Fruit fly (Drosophila melanogaster) whole organism, embryonic: ENCODE results near the gene CG32102.

Experiments
- BEAF-32 ChIP-seq: fragments of 200-800 bp; sonication (Bioruptor generic); optimal IDR thresholded peaks from 3 replicates; lab custom pipeline; 2017; ENCODE audit warnings: missing biosample characterization, missing genetic modification characterization, mild to moderate bottlenecking, moderate library complexity, missing genetic modification reagents
- CG10274 ChIP-seq: fragments of 200-800 bp; sonication (Bioruptor generic); optimal IDR thresholded peaks from 3 replicates; lab custom pipeline; 2017; ENCODE audit warnings: missing biosample characterization, mild to moderate bottlenecking, missing genetic modification characterization
- CG10462 ChIP-seq: fragments of 200-800 bp; sonication (Bioruptor generic); optimal IDR thresholded peaks from 2 replicates; lab custom pipeline; 2016; ENCODE audit warnings: missing biosample characterization, missing genetic modification characterization
- CG10979 ChIP-seq: fragments of 200-800 bp; sonication (Bioruptor generic); optimal IDR thresholded peaks from 2 replicates; lab custom pipeline; 2018; ENCODE audit warnings: missing biosample characterization, mild to moderate bottlenecking, missing genetic modification characterization, moderate library complexity
- CG12236 ChIP-seq: fragments of 200-800 bp; sonication (Bioruptor generic); optimal IDR thresholded peaks from 2 replicates; lab custom pipeline; 2016; ENCODE audit warnings: missing biosample characterization, missing genetic modification characterization
- CG12391 ChIP-seq: fragments of 200-800 bp; sonication (Bioruptor generic); optimal IDR thresholded peaks from 3 replicates; lab custom pipeline; 2018; ENCODE audit warnings: missing biosample characterization, mild to moderate bottlenecking, missing genetic modification characterization, moderate library complexity
- CG12942 ChIP-seq: fragments of 200-800 bp; sonication (Bioruptor generic); optimal IDR thresholded peaks from 3 replicates; lab custom pipeline; 2016; ENCODE audit warnings: missing biosample characterization, missing genetic modification characterization
- CG13424 ChIP-seq: fragments of 200-800 bp; sonication (Bioruptor generic); optimal IDR thresholded peaks from 2 replicates; lab custom pipeline; 2019; ENCODE audit warnings: missing biosample characterization, mild to moderate bottlenecking, missing genetic modification characterization, moderate library complexity
- CG17328 ChIP-seq: fragments of 200-800 bp; sonication (Bioruptor generic); IDR thresholded peaks from 2 replicates; pipeline ENCODE4 v1.3.6; 2022; ENCODE audit warnings: missing biosample characterization, missing genetic modification characterization
- CG17385 ChIP-seq: fragments of 200-800 bp; sonication (Bioruptor generic); optimal IDR thresholded peaks from 3 replicates; lab custom pipeline; 2018; ENCODE audit warnings: missing biosample characterization, mild to moderate bottlenecking, missing genetic modification characterization
- CG18476 ChIP-seq: fragments of 200-800 bp; sonication (Bioruptor generic); optimal IDR thresholded peaks from 2 replicates; lab custom pipeline; 2016; ENCODE audit warnings: missing biosample characterization, mild to moderate bottlenecking, missing genetic modification characterization
- CG2889 ChIP-seq: fragments of 200-800 bp; sonication (Bioruptor generic); IDR thresholded peaks from 3 replicates; pipeline ENCODE4 v1.3.6; 2022; ENCODE audit warnings: missing biosample characterization, missing genetic modification characterization
- CG30431 ChIP-seq: fragments of 200-800 bp; sonication (Bioruptor generic); optimal IDR thresholded peaks from 2 replicates; lab custom pipeline; 2017; ENCODE audit warnings: missing biosample characterization, missing genetic modification characterization
- CG3065 ChIP-seq: fragments of 200-800 bp; sonication (Bioruptor generic); optimal IDR thresholded peaks from 2 replicates; lab custom pipeline; 2016; ENCODE audit warnings: missing biosample characterization, missing genetic modification characterization
- CG31224 ChIP-seq: fragments of 200-800 bp; sonication (Bioruptor generic); IDR thresholded peaks from 2 replicates; pipeline ENCODE4 v1.3.6; 2022; ENCODE audit warnings: missing biosample characterization, missing genetic modification characterization
- CG32767 ChIP-seq: fragments of 200-800 bp; sonication (Bioruptor generic); IDR thresholded peaks from 2 replicates; pipeline ENCODE4 v1.3.6; 2022; ENCODE audit warnings: missing biosample characterization, missing genetic modification characterization
- CG3407 ChIP-seq: fragments of 200-800 bp; sonication (Bioruptor generic); optimal IDR thresholded peaks from 2 replicates; lab custom pipeline; 2018; ENCODE audit warnings: missing biosample characterization, mild to moderate bottlenecking, missing genetic modification characterization
- CG34422 ChIP-seq: fragments of 200-800 bp; sonication (Bioruptor generic); IDR thresholded peaks from 3 replicates; pipeline ENCODE4 v1.3.6; 2022; ENCODE audit warnings: missing biosample characterization, missing genetic modification characterization
- CG4282 ChIP-seq: fragments of 200-800 bp; sonication (Bioruptor generic); optimal IDR thresholded peaks from 2 replicates; lab custom pipeline; 2016; ENCODE audit warnings: missing biosample characterization, missing genetic modification characterization
- CG4360 ChIP-seq: fragments of 200-800 bp; sonication (Bioruptor generic); IDR thresholded peaks from 2 replicates; pipeline ENCODE4 v1.3.6; 2022; ENCODE audit warnings: missing biosample characterization, missing genetic modification characterization
- CG6272 ChIP-seq: fragments of 200-800 bp; sonication (Bioruptor generic); IDR thresholded peaks from 2 replicates; pipeline ENCODE4 v1.3.6; 2022; ENCODE audit warnings: missing biosample characterization, missing genetic modification characterization
- CG7987 ChIP-seq: fragments of 200-800 bp; sonication (Bioruptor generic); optimal IDR thresholded peaks from 2 replicates; lab custom pipeline; 2018; ENCODE audit warnings: missing biosample characterization, mild to moderate bottlenecking, missing genetic modification characterization, moderate library complexity
- E2f1 ChIP-seq: fragments of 200-800 bp; sonication (Bioruptor generic); IDR thresholded peaks from 2 replicates; pipeline ENCODE4 v1.3.6; 2022; ENCODE audit warnings: missing biosample characterization, missing genetic modification characterization
- Eip74EF ChIP-seq, 2 experiments: fragments of 200-800 bp in 1 of 2; fragments of >200 bp in 1 of 2; sonication (Bioruptor generic) in 1 of 2; optimal IDR thresholded peaks; 2 replicates each; lab custom pipeline; 2017 to 2019; ENCODE audit warnings: missing biosample characterization in 2 of 2, missing genetic modification characterization in 2 of 2, mild to moderate bottlenecking in 1 of 2, moderate library complexity in 1 of 2
- Jarid2 ChIP-seq: fragments of 200-800 bp; sonication (Bioruptor generic); optimal IDR thresholded peaks from 3 replicates; lab custom pipeline; 2017; ENCODE audit warnings: mild to moderate bottlenecking, missing biosample characterization, missing genetic modification reagents, missing genetic modification characterization
- Meics ChIP-seq: fragments of 200-800 bp; sonication (Bioruptor generic); optimal IDR thresholded peaks from 2 replicates; lab custom pipeline; 2017; ENCODE audit warnings: missing biosample characterization, mild to moderate bottlenecking, missing genetic modification characterization
- NK7.1 ChIP-seq: fragments of 200-800 bp; sonication (Bioruptor generic); optimal IDR thresholded peaks from 3 replicates; lab custom pipeline; 2016; ENCODE audit warnings: missing biosample characterization, missing genetic modification characterization
- Oli ChIP-seq: fragments of 200-800 bp; sonication (Bioruptor generic); optimal IDR thresholded peaks from 2 replicates; lab custom pipeline; 2018; ENCODE audit warnings: missing biosample characterization, mild to moderate bottlenecking, missing genetic modification characterization, moderate library complexity
- Poxn ChIP-seq: fragments of 200-800 bp; sonication (Bioruptor generic); IDR thresholded peaks from 2 replicates; pipeline ENCODE4 v1.3.6; 2022; ENCODE audit warnings: missing biosample characterization, missing genetic modification characterization
- Scr ChIP-seq: fragments of 200-800 bp; sonication (Bioruptor generic); IDR thresholded peaks from 2 replicates; pipeline ENCODE4 v1.3.6; 2022; ENCODE audit warnings: missing biosample characterization, missing genetic modification characterization; ENCODE audit not compliant: partially characterized antibody
- Spps ChIP-seq: fragments of 200-800 bp; sonication (Bioruptor generic); optimal IDR thresholded peaks from 2 replicates; lab custom pipeline; 2018; ENCODE audit warnings: missing biosample characterization, mild to moderate bottlenecking, missing genetic modification characterization
- Trl ChIP-seq, 3 experiments: fragments of >200 bp in 2 of 3; fragments of 200-800 bp in 1 of 3; sonication (Bioruptor generic) in 1 of 3; optimal IDR thresholded peaks; 2 replicates in 1 of 3; 3 replicates in 2 of 3; lab custom pipeline; 2016 to 2017; ENCODE audit warnings: missing biosample characterization in 1 of 3, missing genetic modification characterization in 1 of 3
- YL-1 ChIP-seq: fragments of 200-800 bp; sonication (Bioruptor generic); optimal IDR thresholded peaks from 3 replicates; lab custom pipeline; 2017; ENCODE audit warnings: missing biosample characterization, mild to moderate bottlenecking, missing genetic modification characterization
- chn ChIP-seq: fragments of 200-800 bp; sonication (Bioruptor generic); optimal IDR thresholded peaks from 2 replicates; lab custom pipeline; 2016; ENCODE audit warnings: missing biosample characterization, missing genetic modification characterization
- eyg ChIP-seq: fragments of 200-800 bp; sonication (Bioruptor generic); optimal IDR thresholded peaks from 3 replicates; lab custom pipeline; 2016; ENCODE audit warnings: missing biosample characterization, missing genetic modification characterization
- ftz-f1 ChIP-seq: fragments of 200-800 bp; sonication (Bioruptor generic); optimal IDR thresholded peaks from 2 replicates; lab custom pipeline; 2016; ENCODE audit warnings: missing biosample characterization, missing genetic modification characterization
- grn ChIP-seq: fragments of 200-800 bp; sonication (Bioruptor generic); optimal IDR thresholded peaks from 3 replicates; lab custom pipeline; 2017; ENCODE audit warnings: missing biosample characterization, missing genetic modification characterization
- h ChIP-seq: fragments of >200 bp; optimal IDR thresholded peaks from 2 replicates; lab custom pipeline; 2017
- maf-S ChIP-seq: fragments of 200-800 bp; sonication (Bioruptor generic); optimal IDR thresholded peaks from 2 replicates; lab custom pipeline; 2016; ENCODE audit warnings: missing biosample characterization, missing genetic modification characterization
- mirr ChIP-seq: fragments of 200-800 bp; sonication (Bioruptor generic); optimal IDR thresholded peaks from 3 replicates; lab custom pipeline; 2018; ENCODE audit warnings: missing biosample characterization, mild to moderate bottlenecking, missing genetic modification characterization
- nmo ChIP-seq: fragments of 200-800 bp; sonication (Bioruptor generic); optimal IDR thresholded peaks from 2 replicates; lab custom pipeline; 2018; ENCODE audit warnings: missing biosample characterization, mild to moderate bottlenecking, missing genetic modification characterization, moderate library complexity
- otp ChIP-seq: fragments of 200-800 bp; sonication (Bioruptor generic); IDR thresholded peaks from 3 replicates; pipeline ENCODE4, ENCODE4 v1.3.6; 2022; ENCODE audit warnings: missing biosample characterization, missing genetic modification characterization
- psq ChIP-seq: fragments of 200-800 bp; sonication (Bioruptor generic); optimal IDR thresholded peaks from 2 replicates; lab custom pipeline; 2017; ENCODE audit warnings: missing biosample characterization, missing genetic modification characterization
- ranshi ChIP-seq: fragments of 200-800 bp; sonication (Bioruptor generic); IDR thresholded peaks from 2 replicates; pipeline ENCODE4 v1.3.6; 2022; ENCODE audit warnings: missing biosample characterization, missing genetic modification characterization
- sqz ChIP-seq: fragments of 200-800 bp; sonication (Bioruptor generic); optimal IDR thresholded peaks from 3 replicates; lab custom pipeline; 2018; ENCODE audit warnings: missing biosample characterization, mild to moderate bottlenecking, missing genetic modification characterization
- sr ChIP-seq: fragments of 200-800 bp; sonication (Bioruptor generic); IDR thresholded peaks from 3 replicates; pipeline ENCODE4 v1.3.6; 2022; ENCODE audit warnings: missing biosample characterization, missing genetic modification characterization
- tx ChIP-seq: fragments of 200-800 bp; sonication (Bioruptor generic); optimal IDR thresholded peaks from 2 replicates; lab custom pipeline; 2016; ENCODE audit warnings: missing biosample characterization, missing genetic modification characterization
- vvl ChIP-seq: fragments of 200-800 bp; sonication (Bioruptor generic); IDR thresholded peaks from 2 replicates; pipeline ENCODE4 v1.3.6; 2022; ENCODE audit warnings: missing biosample characterization, missing genetic modification characterization

The CG32102 gene

dm6 chr3L:12495312-12495725 is 25.7 kb upstream of the CG32102 start (continued):
- TF ChIP-seq CG18476: peak; percentile 20

- TF ChIP-seq maf-S (GFP tag; lab: Kevin White, UChicago) (no peak), mirr (no peak), CG10462 (GFP tag; lab: Kevin White, UChicago) (no peak), CG3407 (GFP tag; lab: Kevin White, UChicago) (no peak), BEAF-32 (no peak), sqz (peak; percentile 28), Eip74EF (GFP tag; optimal IDR thresholded peaks at IDR 0.05; lab: Kevin White, UChicago) (peak in 1 of 2 experiments; percentile 85), sr (GFP tag; lab: Robert Waterston, UW) (peak; percentile 58; the same call in 1 of the 3 replicates), otp (GFP tag; lab: Robert Waterston, UW) (no peak), ftz-f1 (GFP tag; lab: Kevin White, UChicago) (peak; percentile 32), vvl (peak; percentile 27; the same call in 1 of the 2 replicates), tx (no peak), E2f1 (GFP tag; lab: Robert Waterston, UW) (no peak), Jarid2 (GFP tag; lab: Kevin White, UChicago) (no peak), ranshi (GFP tag; lab: Robert Waterston, UW) (no peak), CG12236 (GFP tag; lab: Kevin White, UChicago) (no peak), CG6272 (GFP tag; lab: Robert Waterston, UW) (no peak)
Observed at dm6 chr3L:12494273-12494672, 24.7 kb upstream of the CG32102 start.

- TF ChIP-seq nmo (GFP tag; lab: Kevin White, UChicago): peak; percentile 91
- no peak for TF ChIP-seq h (lab: Kevin White, UChicago)
- TF ChIP-seq CG12391 (tag; lab: Kevin White, UChicago): peak; percentile 92
- TF ChIP-seq chn: peak; percentile 67
- 0 out of 2 replicates have a peak, but pooled peaks have one; percentile 42 for TF ChIP-seq CG4360 (GFP tag; lab: Robert Waterston, UW)
- TF ChIP-seq CG4282 (GFP tag; lab: Kevin White, UChicago): no peak
- peak; percentile 91 for TF ChIP-seq CG10979
- TF ChIP-seq CG17328 (GFP tag; lab: Robert Waterston, UW): peak; percentile 93
- peak; percentile 12 for TF ChIP-seq CG10274 (GFP tag; lab: Kevin White, UChicago)
- peak; percentile 65 for TF ChIP-seq psq
- TF ChIP-seq NK7.1 (GFP tag; lab: Kevin White, UChicago): peak; percentile 54
- peak; percentile 62 for TF ChIP-seq Jarid2 (GFP tag; lab: Kevin White, UChicago)
- TF ChIP-seq CG32767 (GFP tag; lab: Robert Waterston, UW): peak; percentile 85
- TF ChIP-seq CG30431 (GFP tag; lab: Kevin White, UChicago): peak; percentile 73
- no peak for TF ChIP-seq YL-1 (GFP tag; lab: Kevin White, UChicago)
- peak; percentile 86 for TF ChIP-seq Meics (GFP tag; lab: Kevin White, UChicago)
- peak; percentile 86 for TF ChIP-seq CG13424
- no peak for TF ChIP-seq Scr (GFP tag; lab: Robert Waterston, UW)
- peak; percentile 91 for TF ChIP-seq CG34422 (GFP tag; lab: Robert Waterston, UW)
- TF ChIP-seq CG2889 (GFP tag; lab: Robert Waterston, UW): peak; percentile 83
- peak; percentile 55 for TF ChIP-seq CG7987 (GFP tag; lab: Kevin White, UChicago)
- TF ChIP-seq Poxn: no peak
- peak; percentile 93 for TF ChIP-seq Oli (tag; lab: Kevin White, UChicago)
- TF ChIP-seq grn (GFP tag; lab: Kevin White, UChicago): no peak
- peak; percentile 66 for TF ChIP-seq CG12942 (GFP tag; lab: Kevin White, UChicago)
- TF ChIP-seq BEAF-32: no peak
- peak; percentile 69 for TF ChIP-seq Spps
- TF ChIP-seq CG3065: peak; percentile 55
- peak; percentile 88 for TF ChIP-seq CG17385 (GFP tag; lab: Kevin White, UChicago)
- TF ChIP-seq CG31224: peak; percentile 57
- peak in 1 of 2 experiments; percentile 15 for TF ChIP-seq Trl (optimal IDR thresholded peaks at IDR 0.05; lab: Kevin White, UChicago)
- TF ChIP-seq Trl (GFP tag; optimal IDR thresholded peaks at IDR 0.05; lab: Kevin White, UChicago): peak; percentile 25
- peak; percentile 57 for TF ChIP-seq eyg (GFP tag; lab: Kevin White, UChicago)
Observed at dm6 chr3L:12490418-12491035, 20.9 kb upstream of the CG32102 start, which contains the start of gene CG10660. CG10660 (minus strand) TSS chr3L:12490676.
